Worm (Caenorhabditis elegans): ENCODE results near the gene str-109.

ce11 chrV:16192114-16192513 lies 30.1 kb upstream of the str-109 start, which contains the start of gene srh-279:
- TF ChIP-seq him-1 (tag; optimal IDR thresholded peaks at IDR 0.05), result no peak
- TF ChIP-seq dao-5 (tag; optimal IDR thresholded peaks at IDR 0.05), result no peak

Measured in whole organism, L4/young adult.